Worm (Caenorhabditis elegans) whole organism, late embryonic: ENCODE data around the gene cnc-8.

ENCODE experiments used
- F13H6.1 ChIP-seq: sonication (generic microtip); optimal IDR thresholded peaks from 2 replicates; lab custom pipeline; 2016; ENCODE audit warnings: missing genetic modification characterization, missing compliant biosample characterization
- T23F11.4 ChIP-seq: fragments of 200-800 bp; sonication (Bioruptor generic); optimal IDR thresholded peaks from 2 replicates; lab custom pipeline; 2018; ENCODE audit warnings: mild to moderate bottlenecking, missing genetic modification characterization, missing compliant biosample characterization
- ceh-30 ChIP-seq: fragments of 150-350 bp; optimal IDR thresholded peaks from 2 replicates; lab custom pipeline; 2014; ENCODE audit warnings: missing biosample characterization, missing genetic modification characterization
- lim-6 ChIP-seq: sonication (generic microtip); optimal IDR thresholded peaks from 2 replicates; lab custom pipeline; 2016; ENCODE audit warnings: missing genetic modification characterization, missing compliant biosample characterization
- pha-4 ChIP-seq: fragments of 150-350 bp; optimal IDR thresholded peaks from 2 replicates; lab custom pipeline; 2018; ENCODE audit warnings: missing biosample characterization, missing genetic modification reagents, missing genetic modification characterization
- pqm-1 ChIP-seq: sonication (generic microtip); optimal IDR thresholded peaks from 2 replicates; lab custom pipeline; 2016; ENCODE audit warnings: missing genetic modification characterization, missing compliant biosample characterization
- tbx-2 ChIP-seq: sonication (generic microtip); optimal IDR thresholded peaks from 2 replicates; lab custom pipeline; 2016; ENCODE audit warnings: missing genetic modification characterization, missing compliant biosample characterization

ce11 chrX:10340044-10340443 lies 33.6 kb downstream of the cnc-8 start:
- TF ChIP-seq pha-4 (tag; lab: Kevin White, UChicago), result no peak
- TF ChIP-seq tbx-2 (tag; lab: Kevin White, UChicago), result no peak
- no peak for TF ChIP-seq ceh-30 (tag; lab: Kevin White, UChicago)
- no peak for TF ChIP-seq pqm-1 (tag; lab: Kevin White, UChicago)
- no peak for TF ChIP-seq T23F11.4 (GFP tag; lab: Kevin White, UChicago)
- TF ChIP-seq lim-6 (tag; lab: Kevin White, UChicago), result no peak
- no peak for TF ChIP-seq F13H6.1 (tag; lab: Kevin White, UChicago)
